Fruit fly (Drosophila melanogaster) whole organism, embryonic: Measurements from ENCODE around the gene E2f2.

Experiments used
- ATbp ChIP-seq: fragments of 200-800 bp; sonication (Bioruptor generic); optimal IDR thresholded peaks from 2 replicates; lab custom pipeline; 2017; ENCODE audit warnings: missing biosample characterization, mild to moderate bottlenecking, missing genetic modification characterization, missing genetic modification reagents
- Aef1 ChIP-seq: fragments of 200-800 bp; sonication (Bioruptor generic); IDR thresholded peaks from 3 replicates; pipeline ENCODE4 v1.3.6; 2022; ENCODE audit warnings: missing biosample characterization, missing genetic modification characterization
- B-H1 ChIP-seq: fragments of 200-800 bp; sonication (Bioruptor generic); IDR thresholded peaks from 3 replicates; pipeline ENCODE4 v1.3.6; 2022; ENCODE audit warnings: missing biosample characterization, missing genetic modification characterization
- Bdp1 ChIP-seq: fragments of 200-800 bp; sonication (Bioruptor generic); optimal IDR thresholded peaks from 3 replicates; lab custom pipeline; 2016; ENCODE audit warnings: missing biosample characterization, missing genetic modification characterization
- Bgb ChIP-seq: fragments of 200-800 bp; sonication (Bioruptor generic); IDR thresholded peaks from 2 replicates; pipeline ENCODE4 v1.3.6; 2022; ENCODE audit warnings: missing biosample characterization, missing genetic modification characterization; ENCODE audit not compliant: partially characterized antibody
- CG10543 ChIP-seq: fragments of 200-800 bp; sonication (Bioruptor generic); optimal IDR thresholded peaks from 3 replicates; lab custom pipeline; 2017; ENCODE audit warnings: missing biosample characterization, mild to moderate bottlenecking, missing genetic modification characterization, moderate library complexity
- CG11398 ChIP-seq: fragments of 200-800 bp; sonication (Bioruptor generic); optimal IDR thresholded peaks from 2 replicates; lab custom pipeline; 2016; ENCODE audit warnings: missing biosample characterization, missing genetic modification characterization
- CG12659 ChIP-seq: fragments of 200-800 bp; sonication (Bioruptor generic); optimal IDR thresholded peaks from 3 replicates; lab custom pipeline; 2017; ENCODE audit warnings: mild to moderate bottlenecking, missing biosample characterization, missing genetic modification reagents, missing genetic modification characterization
- CG14014 ChIP-seq: fragments of 200-800 bp; sonication (Bioruptor generic); IDR thresholded peaks from 2 replicates; pipeline ENCODE4 v1.3.6; 2022; ENCODE audit warnings: missing biosample characterization, missing genetic modification characterization
- CG16815 ChIP-seq: fragments of 200-800 bp; sonication (Bioruptor generic); optimal IDR thresholded peaks from 3 replicates; lab custom pipeline; 2017; ENCODE audit warnings: missing biosample characterization, mild to moderate bottlenecking, missing genetic modification characterization
- CG30431 ChIP-seq: fragments of 200-800 bp; sonication (Bioruptor generic); optimal IDR thresholded peaks from 2 replicates; lab custom pipeline; 2017; ENCODE audit warnings: missing biosample characterization, missing genetic modification characterization
- CG31365 ChIP-seq: fragments of 200-800 bp; sonication (Bioruptor generic); optimal IDR thresholded peaks from 2 replicates; lab custom pipeline; 2018; ENCODE audit warnings: missing biosample characterization, mild to moderate bottlenecking, missing genetic modification characterization
- CG34224 ChIP-seq: fragments of 200-800 bp; sonication (Bioruptor generic); IDR thresholded peaks from 3 replicates; pipeline ENCODE4 v1.3.6; 2022; ENCODE audit warnings: missing biosample characterization, missing genetic modification characterization; ENCODE audit not compliant: partially characterized antibody
- CG34376 ChIP-seq: fragments of 200-800 bp; sonication (Bioruptor generic); optimal IDR thresholded peaks from 2 replicates; lab custom pipeline; 2018; ENCODE audit warnings: missing biosample characterization, mild to moderate bottlenecking, missing genetic modification characterization
- CG3838 ChIP-seq: fragments of 200-800 bp; sonication (Bioruptor generic); optimal IDR thresholded peaks from 3 replicates; lab custom pipeline; 2016; ENCODE audit warnings: missing biosample characterization, missing genetic modification characterization
- CG6272 ChIP-seq: fragments of 200-800 bp; sonication (Bioruptor generic); IDR thresholded peaks from 2 replicates; pipeline ENCODE4 v1.3.6; 2022; ENCODE audit warnings: missing biosample characterization, missing genetic modification characterization
- CG8944 ChIP-seq: fragments of 200-800 bp; sonication (Bioruptor generic); optimal IDR thresholded peaks from 3 replicates; lab custom pipeline; 2016; ENCODE audit warnings: missing biosample characterization, missing genetic modification characterization
- CG9727 ChIP-seq: fragments of 200-800 bp; sonication (Bioruptor generic); optimal IDR thresholded peaks from 3 replicates; lab custom pipeline; 2017; ENCODE audit warnings: missing biosample characterization, mild to moderate bottlenecking, missing genetic modification characterization
- CoRest ChIP-seq: fragments of 200-800 bp; sonication (Bioruptor generic); optimal IDR thresholded peaks from 3 replicates; lab custom pipeline; 2018; ENCODE audit warnings: missing biosample characterization, mild to moderate bottlenecking, missing genetic modification characterization, moderate library complexity
- Dref ChIP-seq: fragments of 200-800 bp; sonication (Bioruptor generic); IDR thresholded peaks from 2 replicates; pipeline ENCODE4 v1.3.6; 2022; ENCODE audit warnings: missing biosample characterization, missing genetic modification characterization
- Hr3 ChIP-seq: fragments of 200-800 bp; sonication (Bioruptor generic); optimal IDR thresholded peaks from 3 replicates; lab custom pipeline; 2016; ENCODE audit warnings: missing biosample characterization, missing genetic modification characterization
- Lim3 ChIP-seq: fragments of 200-800 bp; sonication (Bioruptor generic); IDR thresholded peaks from 2 replicates; pipeline ENCODE4 v1.3.6; 2022; ENCODE audit warnings: missing biosample characterization, missing genetic modification characterization
- Max ChIP-seq: fragments of 200-800 bp; sonication (Bioruptor generic); optimal IDR thresholded peaks from 2 replicates; lab custom pipeline; 2016; ENCODE audit warnings: missing biosample characterization, mild to moderate bottlenecking, missing genetic modification characterization
- Meics ChIP-seq: fragments of 200-800 bp; sonication (Bioruptor generic); optimal IDR thresholded peaks from 2 replicates; lab custom pipeline; 2017; ENCODE audit warnings: missing biosample characterization, mild to moderate bottlenecking, missing genetic modification characterization
- Mrtf ChIP-seq: fragments of 200-800 bp; sonication (Bioruptor generic); IDR thresholded peaks from 3 replicates; pipeline ENCODE4 v1.3.6; 2022; ENCODE audit warnings: missing biosample characterization, missing genetic modification characterization
- Myb ChIP-seq: fragments of 200-800 bp; sonication (Bioruptor generic); optimal IDR thresholded peaks from 2 replicates; lab custom pipeline; 2016; ENCODE audit warnings: missing biosample characterization, missing genetic modification characterization
- NC2α ChIP-seq: fragments of 200-800 bp; sonication (Bioruptor generic); optimal IDR thresholded peaks from 2 replicates; lab custom pipeline; 2016; ENCODE audit warnings: missing biosample characterization, missing genetic modification characterization
- Sox100B ChIP-seq: fragments of 200-800 bp; sonication (Bioruptor generic); optimal IDR thresholded peaks from 3 replicates; lab custom pipeline; 2018; ENCODE audit warnings: missing biosample characterization, mild to moderate bottlenecking, missing genetic modification characterization
- Taf1 ChIP-seq: fragments of 200-800 bp; sonication (Bioruptor generic); IDR thresholded peaks from 2 replicates; pipeline ENCODE4 v1.3.6; 2022; ENCODE audit warnings: missing biosample characterization, missing genetic modification characterization
- Tbp ChIP-seq: fragments of >200 bp; optimal IDR thresholded peaks from 2 replicates; lab custom pipeline; 2018; ENCODE audit warnings: missing biosample characterization, missing genetic modification characterization
- ash1 ChIP-seq: fragments of 200-800 bp; sonication (Bioruptor generic); optimal IDR thresholded peaks from 2 replicates; lab custom pipeline; 2018; ENCODE audit warnings: missing biosample characterization, mild to moderate bottlenecking, missing genetic modification characterization
- az2 ChIP-seq: fragments of 200-800 bp; sonication (Bioruptor generic); optimal IDR thresholded peaks from 3 replicates; lab custom pipeline; 2016; ENCODE audit warnings: missing biosample characterization, missing genetic modification characterization
- da ChIP-seq: fragments of 200-800 bp; sonication (Bioruptor generic); optimal IDR thresholded peaks from 2 replicates; lab custom pipeline; 2016; ENCODE audit warnings: missing biosample characterization, missing genetic modification characterization
- dati ChIP-seq: fragments of 200-800 bp; sonication (Bioruptor generic); IDR thresholded peaks from 2 replicates; pipeline ENCODE4 v1.3.6; 2022; ENCODE audit warnings: missing biosample characterization, missing genetic modification characterization
- dysf ChIP-seq: fragments of 200-800 bp; sonication (Bioruptor generic); IDR thresholded peaks from 3 replicates; pipeline ENCODE4 v1.3.6; 2022; ENCODE audit warnings: missing biosample characterization, missing genetic modification characterization
- ems ChIP-seq: fragments of 200-800 bp; sonication (Bioruptor generic); optimal IDR thresholded peaks from 3 replicates; lab custom pipeline; 2016; ENCODE audit warnings: missing biosample characterization, missing genetic modification characterization
- ewg ChIP-seq: fragments of 200-800 bp; sonication (Bioruptor generic); optimal IDR thresholded peaks from 3 replicates; lab custom pipeline; 2017; ENCODE audit warnings: mild to moderate bottlenecking, missing biosample characterization, missing genetic modification reagents, missing genetic modification characterization
- fd96Cb ChIP-seq: fragments of 200-800 bp; sonication (Bioruptor generic); optimal IDR thresholded peaks from 2 replicates; lab custom pipeline; 2018; ENCODE audit warnings: missing biosample characterization, mild to moderate bottlenecking, missing genetic modification characterization, moderate library complexity
- fu2 ChIP-seq: fragments of 200-800 bp; sonication (Bioruptor generic); optimal IDR thresholded peaks from 2 replicates; lab custom pipeline; 2016; ENCODE audit warnings: missing biosample characterization, missing genetic modification characterization
- gfzf ChIP-seq: fragments of 200-800 bp; sonication (Bioruptor generic); optimal IDR thresholded peaks from 2 replicates; lab custom pipeline; 2016; ENCODE audit warnings: missing biosample characterization, mild to moderate bottlenecking, missing genetic modification characterization, moderate library complexity
- ind ChIP-seq: fragments of 200-800 bp; sonication (Bioruptor generic); optimal IDR thresholded peaks from 3 replicates; lab custom pipeline; 2016; ENCODE audit warnings: missing biosample characterization, missing genetic modification characterization
- jigr1 ChIP-seq: fragments of 200-800 bp; sonication (Bioruptor generic); IDR thresholded peaks from 3 replicates; pipeline ENCODE4 v1.3.6; 2022; ENCODE audit warnings: missing biosample characterization, missing genetic modification characterization
- mirr ChIP-seq: fragments of 200-800 bp; sonication (Bioruptor generic); optimal IDR thresholded peaks from 3 replicates; lab custom pipeline; 2018; ENCODE audit warnings: missing biosample characterization, mild to moderate bottlenecking, missing genetic modification characterization
- nerfin-1 ChIP-seq: fragments of 200-800 bp; sonication (Bioruptor generic); optimal IDR thresholded peaks from 3 replicates; lab custom pipeline; 2019; ENCODE audit warnings: missing biosample characterization, mild to moderate bottlenecking, missing genetic modification characterization, moderate library complexity
- otp ChIP-seq: fragments of 200-800 bp; sonication (Bioruptor generic); IDR thresholded peaks from 3 replicates; pipeline ENCODE4, ENCODE4 v1.3.6; 2022; ENCODE audit warnings: missing biosample characterization, missing genetic modification characterization
- prd ChIP-seq, 3 experiments: fragments of >200 bp in 2 of 3; fragments of 200-800 bp in 1 of 3; sonication (Bioruptor generic) in 1 of 3; optimal IDR thresholded peaks in 2 of 3; IDR thresholded peaks in 1 of 3; 2 replicates in 2 of 3; 3 replicates in 1 of 3; pipeline versions ENCODE4 v1.3.6 to Lab custom; 2017 to 2022; ENCODE audit warnings: missing biosample characterization in 1 of 3, missing genetic modification characterization in 1 of 3
- psq ChIP-seq: fragments of 200-800 bp; sonication (Bioruptor generic); optimal IDR thresholded peaks from 2 replicates; lab custom pipeline; 2017; ENCODE audit warnings: missing biosample characterization, missing genetic modification characterization
- row ChIP-seq: fragments of 200-800 bp; sonication (Bioruptor generic); IDR thresholded peaks from 3 replicates; pipeline ENCODE4 v1.3.6; 2022; ENCODE audit warnings: missing biosample characterization, missing genetic modification characterization
- stc ChIP-seq: fragments of 200-800 bp; sonication (Bioruptor generic); IDR thresholded peaks from 2 replicates; pipeline ENCODE4 v1.3.6; 2022; ENCODE audit warnings: missing biosample characterization, missing genetic modification characterization
- tx ChIP-seq: fragments of 200-800 bp; sonication (Bioruptor generic); optimal IDR thresholded peaks from 2 replicates; lab custom pipeline; 2016; ENCODE audit warnings: missing biosample characterization, missing genetic modification characterization
- unpg ChIP-seq: fragments of 200-800 bp; sonication (Bioruptor generic); optimal IDR thresholded peaks from 3 replicates; lab custom pipeline; 2018; ENCODE audit warnings: missing biosample characterization, mild to moderate bottlenecking, missing genetic modification characterization, moderate library complexity
- vfl ChIP-seq: fragments of 200-800 bp; sonication (Bioruptor generic); optimal IDR thresholded peaks from 2 replicates; lab custom pipeline; 2016; ENCODE audit warnings: missing biosample characterization, missing genetic modification characterization

Gene E2f2

DNA sequence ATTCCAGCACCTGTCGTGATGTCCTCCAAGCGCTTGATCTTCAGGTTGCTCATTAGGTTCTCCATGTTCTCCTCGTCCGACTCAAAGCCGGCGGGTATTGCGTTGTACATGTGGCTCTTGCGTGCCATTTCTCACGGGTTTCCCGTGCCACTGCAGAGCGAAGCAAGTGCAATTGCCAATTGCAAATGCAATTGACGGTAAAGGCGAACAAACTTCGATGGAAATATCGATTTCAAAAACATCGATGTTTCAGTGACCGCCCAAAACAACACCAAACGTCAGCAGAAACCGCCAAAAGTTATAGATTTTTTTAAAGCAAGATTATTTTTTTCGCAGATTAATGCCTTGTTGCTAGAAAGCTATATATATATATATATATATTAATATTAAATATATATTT, 6.3 kb upstream of the E2f2 start, which contains the start of gene Nbr (continued):
- TF ChIP-seq Bgb (peak; percentile 52), Max (no peak), CG11398 (GFP tag; lab: Kevin White, UChicago) (no peak), CG31365 (no peak), CG34224 (GFP tag; lab: Robert Waterston, UW) (peak; percentile 43; the same call in 1 of the 3 replicates), Mrtf (GFP tag; lab: Robert Waterston, UW) (no peak), CG34376 (GFP tag; lab: Kevin White, UChicago) (no peak), CG14014 (GFP tag; lab: Robert Waterston, UW) (no peak), ash1 (GFP tag; lab: Kevin White, UChicago) (no peak), CG6272 (GFP tag; lab: Robert Waterston, UW) (peak; percentile 46; the same call in 1 of the 2 replicates), tx (GFP tag; lab: Kevin White, UChicago) (no peak), Sox100B (GFP tag; lab: Kevin White, UChicago) (no peak), ems (GFP tag; lab: Kevin White, UChicago) (no peak), CG9727 (no peak), ewg (GFP tag; lab: Kevin White, UChicago) (no peak), Dref (peak; percentile 72), Lim3 (no peak), CG8944 (GFP tag; lab: Kevin White, UChicago) (no peak), row (no peak; the same call in 2 of the 3 replicates), B-H1 (GFP tag; lab: Robert Waterston, UW) (no peak), Aef1 (GFP tag; lab: Robert Waterston, UW) (no peak), otp (GFP tag; lab: Robert Waterston, UW) (0 out of 3 replicates have a peak, but pooled peaks have one; percentile 16), fd96Cb (no peak), Hr3 (GFP tag; lab: Kevin White, UChicago) (no peak), CG3838 (GFP tag; lab: Kevin White, UChicago) (no peak), mirr (GFP tag; lab: Kevin White, UChicago) (no peak), CG30431 (GFP tag; lab: Kevin White, UChicago) (no peak), dati (no peak), Myb (GFP tag; lab: Kevin White, UChicago) (no peak), CG10543 (no peak), NC2α (GFP tag; lab: Kevin White, UChicago) (no peak), dysf (GFP tag; lab: Robert Waterston, UW) (no peak), Meics (GFP tag; lab: Kevin White, UChicago) (no peak), CG16815 (GFP tag; lab: Kevin White, UChicago) (no peak), CG12659 (GFP tag; lab: Kevin White, UChicago) (peak; percentile 17), nerfin-1 (tag; lab: Kevin White, UChicago) (no peak), CoRest (tag; lab: Kevin White, UChicago) (no peak), Taf1 (GFP tag; lab: Robert Waterston, UW) (no peak), az2 (GFP tag; lab: Kevin White, UChicago) (no peak), gfzf (GFP tag; lab: Kevin White, UChicago) (no peak), Tbp (no peak), unpg (GFP tag; lab: Kevin White, UChicago) (no peak), jigr1 (GFP tag; lab: Robert Waterston, UW) (no peak), prd (optimal IDR thresholded peaks at IDR 0.05; lab: Kevin White, UChicago) (no peak), prd (GFP tag; IDR thresholded peaks at IDR 0.05; lab: Robert Waterston, UW) (no peak), fu2 (GFP tag; lab: Kevin White, UChicago) (no peak), vfl (no peak), ind (GFP tag; lab: Kevin White, UChicago) (no peak), da (GFP tag; lab: Kevin White, UChicago) (no peak), ATbp (GFP tag; lab: Kevin White, UChicago) (no peak), Bdp1 (GFP tag; lab: Kevin White, UChicago) (no peak), stc (GFP tag; lab: Robert Waterston, UW) (no peak), psq (GFP tag; lab: Kevin White, UChicago) (no peak)
